Fruit fly (Drosophila melanogaster): ENCODE measurements around the gene mon2.

DNA sequence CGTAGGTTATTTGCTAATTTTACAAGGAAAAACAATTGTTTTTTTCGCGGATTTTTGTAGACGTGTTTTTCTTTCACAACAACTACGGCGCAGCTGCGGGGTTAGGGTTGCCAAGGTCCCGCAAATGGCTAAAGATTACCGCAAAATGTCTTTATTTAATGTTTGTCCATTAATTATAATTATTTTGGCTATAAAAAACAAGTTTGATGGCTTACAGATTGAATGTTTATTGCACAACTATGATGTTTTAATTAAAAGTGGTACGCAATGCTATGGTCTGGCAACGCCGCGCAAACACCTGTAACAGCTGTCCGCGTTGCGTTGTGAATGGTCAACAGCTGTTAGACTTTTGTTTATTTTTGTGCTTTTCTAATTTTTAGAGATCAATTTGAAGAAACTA is 32.9 kb upstream of the mon2 start:
- TF ChIP-seq CG8478 (optimal IDR thresholded peaks at IDR 0.05): no peak
- no peak for TF ChIP-seq CTCF (optimal IDR thresholded peaks at IDR 0.05)
